Worm (Caenorhabditis elegans) whole organism, young adult: ENCODE results near the gene mics-1.

ENCODE experiments used
- B0019.2 ChIP-seq: fragments of 200-800 bp; sonication (Bioruptor generic); conservative IDR thresholded peaks from 2 replicates; pipeline ENCODE4 v1.3.6; 2022; ENCODE audit warnings: missing genetic modification reagents, missing genetic modification characterization, missing compliant biosample characterization
- D2030.7 ChIP-seq: fragments of 200-800 bp; sonication (Bioruptor generic); IDR thresholded peaks from 2 replicates; pipeline ENCODE4 v1.3.6; 2022; ENCODE audit warnings: missing genetic modification reagents, missing genetic modification characterization, missing compliant biosample characterization
- F33H1.4 ChIP-seq: fragments of 200-800 bp; sonication (Bioruptor generic); IDR thresholded peaks from 2 replicates; pipeline ENCODE4 v1.3.6; 2022; ENCODE audit warnings: missing genetic modification reagents, missing genetic modification characterization, missing compliant biosample characterization
- F55B11.4 ChIP-seq: sonication (generic microtip); optimal IDR thresholded peaks from 2 replicates; lab custom pipeline; 2016; ENCODE audit warnings: missing compliant biosample characterization, missing genetic modification characterization, borderline replicate concordance; ENCODE audit not compliant: insufficient read depth
- K12H6.12 ChIP-seq: fragments of 200-800 bp; sonication (Bioruptor generic); optimal IDR thresholded peaks from 2 replicates; lab custom pipeline; 2018; ENCODE audit warnings: mild to moderate bottlenecking, missing genetic modification characterization, missing compliant biosample characterization
- Y53F4B.3 ChIP-seq: fragments of 200-800 bp; sonication (Bioruptor generic); IDR thresholded peaks from 2 replicates; pipeline ENCODE4 v1.3.6; 2022; ENCODE audit warnings: missing genetic modification reagents, missing genetic modification characterization, missing compliant biosample characterization
- ama-1 ChIP-seq, 3 experiments: fragments of 150-350 bp in 1 of 3; sonication (generic microtip) in 2 of 3; optimal IDR thresholded peaks; 2 replicates each; lab custom pipeline; 2014 to 2018; ENCODE audit warnings: missing biosample characterization in 2 of 3, missing genetic modification characterization in 2 of 3, missing genetic modification reagents in 2 of 3
- aptf-2 ChIP-seq: fragments of 200-800 bp; sonication (Bioruptor generic); conservative IDR thresholded peaks from 2 replicates; pipeline ENCODE4 v1.3.6; 2022; ENCODE audit warnings: missing genetic modification reagents, missing genetic modification characterization, missing compliant biosample characterization
- aptf-3 ChIP-seq: fragments of 200-800 bp; sonication (Bioruptor generic); IDR thresholded peaks from 2 replicates; pipeline ENCODE4 v1.3.6; 2022; ENCODE audit warnings: missing genetic modification characterization, missing compliant biosample characterization
- atf-7 ChIP-seq: sonication (generic microtip); optimal IDR thresholded peaks from 2 replicates; lab custom pipeline; 2017; ENCODE audit warnings: mild to moderate bottlenecking, missing genetic modification characterization, missing compliant biosample characterization
- ccch-3 ChIP-seq: fragments of 200-800 bp; sonication (Bioruptor generic); optimal IDR thresholded peaks from 2 replicates; lab custom pipeline; 2018; ENCODE audit warnings: mild to moderate bottlenecking, missing genetic modification characterization, missing compliant biosample characterization
- cebp-1 ChIP-seq, 2 experiments: fragments of 200-800 bp in 1 of 2; sonication (Bioruptor generic) in 1 of 2; sonication (generic microtip) in 1 of 2; IDR thresholded peaks in 1 of 2; optimal IDR thresholded peaks in 1 of 2; 2 replicates each; pipeline versions ENCODE4 v1.3.6 to Lab custom; 2017 to 2022; ENCODE audit warnings: missing compliant biosample characterization in 2 of 2, missing genetic modification characterization in 2 of 2, mild to moderate bottlenecking in 1 of 2, missing genetic modification reagents in 1 of 2, moderate library complexity in 1 of 2
- ceh-27 ChIP-seq: fragments of 200-800 bp; sonication (Bioruptor generic); optimal IDR thresholded peaks from 2 replicates; lab custom pipeline; 2018; ENCODE audit warnings: mild to moderate bottlenecking, missing genetic modification characterization, moderate library complexity, missing compliant biosample characterization
- ceh-79 ChIP-seq: sonication (generic microtip); optimal IDR thresholded peaks from 2 replicates; lab custom pipeline; 2017; ENCODE audit warnings: mild to moderate bottlenecking, missing genetic modification characterization, missing compliant biosample characterization
- dox-1 ChIP-seq: fragments of 200-800 bp; sonication (Bioruptor generic); IDR thresholded peaks from 2 replicates; pipeline ENCODE4 v1.3.6; 2022; ENCODE audit warnings: missing genetic modification reagents, missing genetic modification characterization, missing compliant biosample characterization
- dpl-1 ChIP-seq: fragments of 150-350 bp; optimal IDR thresholded peaks from 2 replicates; lab custom pipeline; 2014; ENCODE audit warnings: missing biosample characterization, missing genetic modification reagents, missing genetic modification characterization
- efl-1 ChIP-seq: fragments of 150-350 bp; optimal IDR thresholded peaks from 2 replicates; lab custom pipeline; 2014; ENCODE audit warnings: missing biosample characterization, missing genetic modification reagents, missing genetic modification characterization
- egl-18 ChIP-seq: fragments of 200-800 bp; sonication (Bioruptor generic); IDR thresholded peaks from 2 replicates; pipeline ENCODE4 v1.3.6; 2022; ENCODE audit warnings: missing genetic modification reagents, missing genetic modification characterization, missing compliant biosample characterization
- him-1 ChIP-seq: sonication (generic microtip); optimal IDR thresholded peaks from 2 replicates; lab custom pipeline; 2016; ENCODE audit warnings: missing genotype, missing genetic modification reagents, missing genetic modification characterization, missing compliant biosample characterization
- hlh-26 ChIP-seq: fragments of 200-800 bp; sonication (Bioruptor generic); conservative IDR thresholded peaks from 2 replicates; pipeline ENCODE4 v1.3.6; 2022; ENCODE audit warnings: missing genetic modification reagents, missing genetic modification characterization, missing compliant biosample characterization
- hmg-20 ChIP-seq: fragments of 200-800 bp; sonication (Bioruptor generic); IDR thresholded peaks from 2 replicates; pipeline ENCODE4 v1.3.6; 2022; ENCODE audit warnings: missing genetic modification reagents, missing genetic modification characterization, missing compliant biosample characterization
- let-607 ChIP-seq, 2 experiments: fragments of 200-800 bp in 1 of 2; sonication (Bioruptor generic) in 1 of 2; sonication (generic microtip) in 1 of 2; optimal IDR thresholded peaks; 2 replicates each; lab custom pipeline; 2016 to 2018; ENCODE audit warnings: mild to moderate bottlenecking in 2 of 2, missing compliant biosample characterization in 2 of 2, missing genetic modification characterization in 2 of 2, moderate library complexity in 2 of 2, missing genotype in 1 of 2
- lin-35 ChIP-seq, 3 experiments: fragments of 150-350 bp in 2 of 3; sonication (generic microtip) in 1 of 3; optimal IDR thresholded peaks; 2 replicates each; lab custom pipeline; 2014 to 2018; ENCODE audit warnings: missing biosample characterization in 3 of 3, missing genetic modification characterization in 3 of 3, missing genetic modification reagents in 3 of 3
- lin-40 ChIP-seq: sonication (generic microtip); optimal IDR thresholded peaks from 2 replicates; lab custom pipeline; 2016; ENCODE audit warnings: missing genetic modification characterization, mild to moderate bottlenecking, missing compliant biosample characterization, missing genotype, missing genetic modification reagents
- lir-1 ChIP-seq: fragments of 200-800 bp; sonication (Bioruptor generic); conservative IDR thresholded peaks from 2 replicates; pipeline ENCODE4 v1.3.6; 2022; ENCODE audit warnings: missing genetic modification reagents, missing genetic modification characterization, missing compliant biosample characterization
- lsy-27 ChIP-seq: sonication (generic microtip); optimal IDR thresholded peaks from 2 replicates; lab custom pipeline; 2017; ENCODE audit warnings: missing genetic modification characterization, mild to moderate bottlenecking, missing compliant biosample characterization, antibody characterized with exemption, missing genotype, borderline replicate concordance; ENCODE audit not compliant: insufficient read depth
- madf-10 ChIP-seq: sonication (generic microtip); optimal IDR thresholded peaks from 2 replicates; lab custom pipeline; 2016; ENCODE audit warnings: mild to moderate bottlenecking, missing genetic modification characterization, missing compliant biosample characterization
- madf-6 ChIP-seq: fragments of 200-800 bp; sonication (Bioruptor generic); IDR thresholded peaks from 2 replicates; pipeline ENCODE4 v1.3.6; 2022; ENCODE audit warnings: missing genetic modification reagents, missing genetic modification characterization, missing compliant biosample characterization
- mel-28 ChIP-seq: sonication (generic microtip); optimal IDR thresholded peaks from 2 replicates; lab custom pipeline; 2016; ENCODE audit warnings: borderline replicate concordance, mild to moderate bottlenecking, missing genetic modification characterization, missing compliant biosample characterization
- repo-1 ChIP-seq: sonication (generic microtip); optimal IDR thresholded peaks from 2 replicates; lab custom pipeline; 2017; ENCODE audit warnings: mild to moderate bottlenecking, missing genetic modification characterization, missing compliant biosample characterization
- rpc-1 ChIP-seq, 2 experiments: fragments of 150-350 bp in 1 of 2; sonication (generic microtip) in 1 of 2; optimal IDR thresholded peaks; 2 replicates each; lab custom pipeline; 2014 to 2018; ENCODE audit warnings: missing biosample characterization in 1 of 2, missing genetic modification characterization in 1 of 2, missing genetic modification reagents in 1 of 2, missing genotype in 1 of 2
- tbp1 ChIP-seq: fragments of 200-800 bp; sonication (Bioruptor generic); optimal IDR thresholded peaks from 2 replicates; lab custom pipeline; 2018; ENCODE audit warnings: mild to moderate bottlenecking, missing genetic modification characterization, missing compliant biosample characterization
- tbx-9 ChIP-seq: sonication (generic microtip); optimal IDR thresholded peaks from 2 replicates; lab custom pipeline; 2016; ENCODE audit warnings: borderline replicate concordance, missing genetic modification characterization, inconsistent platforms, missing compliant biosample characterization
- xnd-1 ChIP-seq: sonication (generic microtip); optimal IDR thresholded peaks from 2 replicates; lab custom pipeline; 2016; ENCODE audit warnings: missing genotype, missing genetic modification reagents, missing genetic modification characterization, missing compliant biosample characterization
- zim-3 ChIP-seq: sonication (generic microtip); optimal IDR thresholded peaks from 2 replicates; lab custom pipeline; 2017; ENCODE audit warnings: mild to moderate bottlenecking, missing genetic modification characterization, moderate library complexity, missing compliant biosample characterization
- ztf-25 ChIP-seq: fragments of 200-800 bp; sonication (Bioruptor generic); IDR thresholded peaks from 2 replicates; pipeline ENCODE4 v1.3.6; 2022; ENCODE audit warnings: missing genetic modification reagents, missing genetic modification characterization, missing compliant biosample characterization
- ztf-26 ChIP-seq: sonication (generic microtip); optimal IDR thresholded peaks from 2 replicates; lab custom pipeline; 2017; ENCODE audit warnings: missing genetic modification characterization, missing compliant biosample characterization
- ztf-3 ChIP-seq: fragments of 200-800 bp; sonication (Bioruptor generic); optimal IDR thresholded peaks from 2 replicates; lab custom pipeline; 2018; ENCODE audit warnings: mild to moderate bottlenecking, missing genetic modification characterization, missing compliant biosample characterization

Gene mics-1

ce11 chrV:10548981-10549380, 29.1 kb downstream of the mics-1 start, which contains the start of gene srd-34:
TSS of gene srd-34 (minus strand) at chrV:10549081.
- TF ChIP-seq repo-1 (tag; lab: Kevin White, UChicago): no peak
- TF ChIP-seq zim-3 (tag; lab: Kevin White, UChicago): no peak
- TF ChIP-seq madf-10 (tag; lab: Kevin White, UChicago): no peak
- no peak for TF ChIP-seq aptf-3 (GFP tag; lab: Robert Waterston, UW)
- TF ChIP-seq aptf-2 (GFP tag; lab: Robert Waterston, UW): no peak
- no peak for TF ChIP-seq K12H6.12 (tag; lab: Kevin White, UChicago)
- TF ChIP-seq lir-1 (GFP tag; lab: Robert Waterston, UW): no peak

DNA sequence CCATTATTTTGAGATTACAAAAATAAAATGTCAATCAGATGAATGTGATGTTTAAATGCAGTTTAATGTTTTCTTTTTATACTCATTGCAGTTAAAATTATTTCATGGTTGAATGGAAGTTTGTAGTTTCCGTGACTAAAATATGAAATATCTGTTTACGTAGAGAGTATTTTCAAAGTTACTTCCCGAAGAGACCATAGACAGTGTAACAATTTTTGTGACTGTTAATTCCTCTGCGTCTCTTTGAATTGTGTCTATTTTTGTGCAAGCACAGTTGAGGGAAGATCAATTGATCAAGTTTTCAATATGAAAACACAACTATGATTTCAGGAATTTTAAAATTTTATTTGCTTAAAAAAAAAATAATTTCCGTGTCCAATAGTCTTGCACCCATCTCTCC, 31.4 kb downstream of the mics-1 start, which contains the start of gene F25D1.5:
TSS of gene F25D1.5 (minus strand) at position 35 of the 400 bp plus-strand sequence.
- no peak for TF ChIP-seq ztf-25 (GFP tag; lab: Robert Waterston, UW)

DNA sequence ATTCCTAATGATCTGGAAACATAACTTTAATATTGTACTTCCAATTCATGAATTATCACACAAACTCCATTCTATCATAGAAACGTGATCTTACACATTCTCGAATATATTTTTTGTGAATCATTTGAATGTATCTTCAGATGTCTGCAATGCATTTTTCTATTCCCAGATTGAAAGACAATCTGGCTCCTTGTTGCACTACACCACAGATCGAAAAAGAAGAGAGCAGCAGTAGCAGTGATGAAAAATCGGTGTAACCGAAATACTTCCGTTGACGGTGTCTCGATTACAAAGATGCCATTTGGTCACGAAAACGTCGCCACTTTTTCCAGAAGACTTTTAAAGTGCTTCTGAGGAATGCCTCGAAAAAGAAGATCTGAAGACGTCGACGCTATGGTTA, 38.1 kb downstream of the mics-1 start, which contains the start of gene degt-1:
TSS of gene degt-1 (plus strand) at position 301 of the 400 bp plus-strand sequence.
- TF ChIP-seq repo-1 (tag; lab: Kevin White, UChicago) (no peak), tbp1 (GFP tag; lab: Kevin White, UChicago) (no peak), D2030.7 (GFP tag; lab: Robert Waterston, UW) (no peak), lsy-27 (no peak), lir-1 (GFP tag; lab: Robert Waterston, UW) (no peak), ztf-26 (tag; lab: Kevin White, UChicago) (no peak), ceh-27 (GFP tag; lab: Kevin White, UChicago) (no peak), B0019.2 (GFP tag; lab: Robert Waterston, UW) (no peak), zim-3 (tag; lab: Kevin White, UChicago) (no peak), madf-6 (GFP tag; lab: Robert Waterston, UW) (no peak), hlh-26 (GFP tag; lab: Robert Waterston, UW) (no peak), xnd-1 (tag; lab: Kevin White, UChicago) (no peak), Y53F4B.3 (GFP tag; lab: Robert Waterston, UW) (no peak), cebp-1 (GFP tag; IDR thresholded peaks at IDR 0.05; lab: Robert Waterston, UW) (no peak), cebp-1 (tag; optimal IDR thresholded peaks at IDR 0.05; lab: Kevin White, UChicago) (no peak), him-1 (tag; lab: Kevin White, UChicago) (no peak), F33H1.4 (GFP tag; lab: Robert Waterston, UW) (no peak), atf-7 (tag; lab: Kevin White, UChicago) (no peak), lin-35 (GFP tag; optimal IDR thresholded peaks at IDR 0.05; lab: Kevin White, UChicago) (no peak), F55B11.4 (tag; lab: Kevin White, UChicago) (no peak)

- TF ChIP-seq rpc-1 (optimal IDR thresholded peaks at IDR 0.05; lab: Kevin White, UChicago) (no peak), rpc-1 (tag; optimal IDR thresholded peaks at IDR 0.05; lab: Kevin White, UChicago) (no peak), lir-1 (GFP tag; lab: Robert Waterston, UW) (no peak), lin-40 (tag; lab: Kevin White, UChicago) (no peak), ztf-26 (tag; lab: Kevin White, UChicago) (no peak), efl-1 (no peak), mel-28 (tag; lab: Kevin White, UChicago) (no peak), ama-1 (optimal IDR thresholded peaks at IDR 0.05; lab: Kevin White, UChicago) (no peak), ama-1 (GFP tag; optimal IDR thresholded peaks at IDR 0.05; lab: Kevin White, UChicago) (no peak), tbx-9 (tag; lab: Kevin White, UChicago) (no peak), egl-18 (GFP tag; lab: Robert Waterston, UW) (no peak), zim-3 (tag; lab: Kevin White, UChicago) (no peak), dpl-1 (GFP tag; lab: Kevin White, UChicago) (no peak), ccch-3 (no peak), hmg-20 (GFP tag; lab: Robert Waterston, UW) (no peak), ceh-79 (tag; lab: Kevin White, UChicago) (no peak), dox-1 (no peak), ztf-25 (GFP tag; lab: Robert Waterston, UW) (no peak), F55B11.4 (tag; lab: Kevin White, UChicago) (no peak), ztf-3 (no peak), let-607 (tag; optimal IDR thresholded peaks at IDR 0.05; lab: Kevin White, UChicago) (no peak)
Measured at ce11 chrV:10539114-10539513, 39.0 kb downstream of the mics-1 start, which contains the start of gene F25D1.8. TSS of gene F25D1.8 (plus strand) at chrV:10539414.
